Fruit fly (Drosophila melanogaster) whole organism, embryonic: ENCODE results near the gene Syx1A.

Experiments used
- Ada2b ChIP-seq: fragments of 200-800 bp; sonication (Bioruptor generic); IDR thresholded peaks from 2 replicates; pipeline ENCODE4 v1.3.6; 2022; ENCODE audit warnings: missing biosample characterization, missing genetic modification characterization
- Asciz ChIP-seq: fragments of 200-800 bp; sonication (Bioruptor generic); optimal IDR thresholded peaks from 2 replicates; lab custom pipeline; 2017; ENCODE audit warnings: missing biosample characterization, mild to moderate bottlenecking, missing genetic modification characterization, missing genetic modification reagents
- CG11456 ChIP-seq: fragments of 200-800 bp; sonication (Bioruptor generic); IDR thresholded peaks from 3 replicates; pipeline ENCODE4 v1.3.6; 2022; ENCODE audit warnings: missing biosample characterization, missing genetic modification characterization
- CG12155 ChIP-seq: fragments of 200-800 bp; sonication (Bioruptor generic); optimal IDR thresholded peaks from 3 replicates; lab custom pipeline; 2016; ENCODE audit warnings: missing biosample characterization, missing genetic modification characterization
- CG12299 ChIP-seq: fragments of 200-800 bp; sonication (Bioruptor generic); optimal IDR thresholded peaks from 2 replicates; lab custom pipeline; 2018; ENCODE audit warnings: missing biosample characterization, mild to moderate bottlenecking, missing genetic modification characterization
- CG13424 ChIP-seq: fragments of 200-800 bp; sonication (Bioruptor generic); optimal IDR thresholded peaks from 2 replicates; lab custom pipeline; 2019; ENCODE audit warnings: missing biosample characterization, mild to moderate bottlenecking, missing genetic modification characterization, moderate library complexity
- CG14860 ChIP-seq: fragments of 200-800 bp; sonication (Bioruptor generic); IDR thresholded peaks from 3 replicates; pipeline ENCODE4 v1.3.6; 2022; ENCODE audit warnings: missing biosample characterization, missing genetic modification characterization; ENCODE audit not compliant: partially characterized antibody
- CG15011 ChIP-seq: fragments of 200-800 bp; sonication (Bioruptor generic); optimal IDR thresholded peaks from 3 replicates; lab custom pipeline; 2018; ENCODE audit warnings: missing biosample characterization, mild to moderate bottlenecking, missing genetic modification characterization
- CG17328 ChIP-seq: fragments of 200-800 bp; sonication (Bioruptor generic); IDR thresholded peaks from 2 replicates; pipeline ENCODE4 v1.3.6; 2022; ENCODE audit warnings: missing biosample characterization, missing genetic modification characterization
- CG17829 ChIP-seq: fragments of 200-800 bp; optimal IDR thresholded peaks from 2 replicates; lab custom pipeline; 2019; ENCODE audit warnings: missing biosample characterization, mild to moderate bottlenecking, missing genetic modification characterization, moderate library complexity
- CG18011 ChIP-seq: fragments of 200-800 bp; sonication (Bioruptor generic); optimal IDR thresholded peaks from 2 replicates; lab custom pipeline; 2017; ENCODE audit warnings: missing biosample characterization, missing genetic modification characterization, mild to moderate bottlenecking, moderate library complexity, missing genotype
- CG18764 ChIP-seq: fragments of 200-800 bp; sonication (Bioruptor generic); optimal IDR thresholded peaks from 3 replicates; lab custom pipeline; 2016; ENCODE audit warnings: missing biosample characterization, missing genetic modification characterization
- CG2120 ChIP-seq: fragments of 200-800 bp; sonication (Bioruptor generic); optimal IDR thresholded peaks from 3 replicates; lab custom pipeline; 2016; ENCODE audit warnings: missing biosample characterization, missing genetic modification characterization
- CG2199 ChIP-seq: fragments of 200-800 bp; sonication (Bioruptor generic); IDR thresholded peaks from 3 replicates; pipeline ENCODE4 v1.3.6; 2022; ENCODE audit warnings: missing biosample characterization, missing genetic modification characterization
- CG31441 ChIP-seq: fragments of 200-800 bp; sonication (Bioruptor generic); IDR thresholded peaks from 2 replicates; pipeline ENCODE4 v1.3.6; 2022; ENCODE audit warnings: missing biosample characterization, missing genetic modification characterization
- CG3163 ChIP-seq: fragments of 200-800 bp; sonication (Bioruptor generic); optimal IDR thresholded peaks from 3 replicates; lab custom pipeline; 2016; ENCODE audit warnings: missing biosample characterization, missing genetic modification characterization
- CG34224 ChIP-seq: fragments of 200-800 bp; sonication (Bioruptor generic); IDR thresholded peaks from 3 replicates; pipeline ENCODE4 v1.3.6; 2022; ENCODE audit warnings: missing biosample characterization, missing genetic modification characterization; ENCODE audit not compliant: partially characterized antibody
- CG3847 ChIP-seq: fragments of 200-800 bp; sonication (Bioruptor generic); IDR thresholded peaks from 2 replicates; pipeline ENCODE4 v1.3.6; 2022; ENCODE audit warnings: missing biosample characterization, missing genetic modification characterization
- CG4404 ChIP-seq: fragments of 200-800 bp; sonication (Bioruptor generic); IDR thresholded peaks from 2 replicates; pipeline ENCODE4 v1.3.6; 2022; ENCODE audit warnings: missing biosample characterization, missing genetic modification characterization
- CG6254 ChIP-seq: fragments of 200-800 bp; sonication (Bioruptor generic); optimal IDR thresholded peaks from 3 replicates; lab custom pipeline; 2017; ENCODE audit warnings: mild to moderate bottlenecking, missing biosample characterization, missing genetic modification reagents, missing genetic modification characterization
- CG7556 ChIP-seq: fragments of 200-800 bp; sonication (Bioruptor generic); optimal IDR thresholded peaks from 2 replicates; lab custom pipeline; 2017; ENCODE audit warnings: missing biosample characterization, mild to moderate bottlenecking, missing genetic modification characterization
- CG7745 ChIP-seq: fragments of 200-800 bp; sonication (Bioruptor generic); optimal IDR thresholded peaks from 2 replicates; lab custom pipeline; 2018; ENCODE audit warnings: missing biosample characterization, mild to moderate bottlenecking, missing genetic modification characterization, moderate library complexity
- CG7987 ChIP-seq: fragments of 200-800 bp; sonication (Bioruptor generic); optimal IDR thresholded peaks from 2 replicates; lab custom pipeline; 2018; ENCODE audit warnings: missing biosample characterization, mild to moderate bottlenecking, missing genetic modification characterization, moderate library complexity
- Dip2 ChIP-seq: fragments of 200-800 bp; sonication (Bioruptor generic); IDR thresholded peaks from 2 replicates; pipeline ENCODE4 v1.3.6; 2022; ENCODE audit warnings: missing biosample characterization, missing genetic modification characterization
- Dip3 ChIP-seq: fragments of 200-800 bp; sonication (Bioruptor generic); optimal IDR thresholded peaks from 3 replicates; lab custom pipeline; 2016; ENCODE audit warnings: missing biosample characterization, missing genetic modification characterization
- E2f2 ChIP-seq: fragments of 200-800 bp; sonication (Bioruptor generic); IDR thresholded peaks from 2 replicates; pipeline ENCODE4 v1.3.6; 2022; ENCODE audit warnings: missing biosample characterization, missing genetic modification characterization
- Gug ChIP-seq: fragments of 200-800 bp; sonication (Bioruptor generic); IDR thresholded peaks from 4 replicates; pipeline ENCODE4 v1.3.6; 2022; ENCODE audit warnings: missing biosample characterization, missing genetic modification characterization
- HLH3B ChIP-seq: fragments of 200-800 bp; sonication (Bioruptor generic); IDR thresholded peaks from 2 replicates; pipeline ENCODE4 v1.3.6; 2022; ENCODE audit warnings: missing biosample characterization, missing genetic modification characterization
- HLH4C ChIP-seq: fragments of 200-800 bp; sonication (Bioruptor generic); IDR thresholded peaks from 3 replicates; pipeline ENCODE4 v1.3.6; 2022; ENCODE audit warnings: missing biosample characterization, missing genetic modification characterization; ENCODE audit not compliant: partially characterized antibody
- Hey ChIP-seq: fragments of 200-800 bp; sonication (Bioruptor generic); optimal IDR thresholded peaks from 3 replicates; lab custom pipeline; 2018; ENCODE audit warnings: missing biosample characterization, mild to moderate bottlenecking, missing genetic modification characterization
- Hsf ChIP-seq: fragments of 200-800 bp; sonication (Bioruptor generic); optimal IDR thresholded peaks from 3 replicates; lab custom pipeline; 2016; ENCODE audit warnings: missing biosample characterization, missing genetic modification characterization
- Mes4 ChIP-seq: fragments of 200-800 bp; sonication (Bioruptor generic); optimal IDR thresholded peaks from 2 replicates; lab custom pipeline; 2016; ENCODE audit warnings: missing biosample characterization, missing genetic modification characterization
- PHDP ChIP-seq: fragments of 200-800 bp; sonication (Bioruptor generic); optimal IDR thresholded peaks from 3 replicates; lab custom pipeline; 2018; ENCODE audit warnings: missing biosample characterization, mild to moderate bottlenecking, missing genetic modification characterization, moderate library complexity
- Ravus ChIP-seq: fragments of 200-800 bp; sonication (Bioruptor generic); IDR thresholded peaks from 2 replicates; pipeline ENCODE4 v1.3.6; 2022; ENCODE audit warnings: missing biosample characterization, missing genetic modification characterization
- Sry-β ChIP-seq: fragments of 200-800 bp; sonication (Bioruptor generic); optimal IDR thresholded peaks from 2 replicates; lab custom pipeline; 2018; ENCODE audit warnings: missing biosample characterization, mild to moderate bottlenecking, missing genetic modification characterization, moderate library complexity
- Usf ChIP-seq: fragments of 200-800 bp; sonication (Bioruptor generic); optimal IDR thresholded peaks from 2 replicates; lab custom pipeline; 2017; ENCODE audit warnings: missing genotype, missing biosample characterization, missing genetic modification characterization
- cad ChIP-seq: fragments of >200 bp; optimal IDR thresholded peaks from 2 replicates; lab custom pipeline; 2017; ENCODE audit warnings: missing biosample characterization, missing genetic modification characterization
- ci ChIP-seq: fragments of 200-800 bp; sonication (Bioruptor generic); IDR thresholded peaks from 3 replicates; pipeline ENCODE4 v1.3.6; 2022; ENCODE audit warnings: missing biosample characterization, missing genetic modification characterization
- crol ChIP-seq: fragments of 200-800 bp; sonication (Bioruptor generic); IDR thresholded peaks from 2 replicates; pipeline ENCODE4 v1.3.6; 2022; ENCODE audit warnings: missing biosample characterization, missing genetic modification characterization
- fu2 ChIP-seq: fragments of 200-800 bp; sonication (Bioruptor generic); optimal IDR thresholded peaks from 2 replicates; lab custom pipeline; 2016; ENCODE audit warnings: missing biosample characterization, missing genetic modification characterization
- her ChIP-seq: fragments of 200-800 bp; sonication (Bioruptor generic); optimal IDR thresholded peaks from 2 replicates; lab custom pipeline; 2016; ENCODE audit warnings: missing biosample characterization, missing genetic modification characterization
- kah ChIP-seq: fragments of 200-800 bp; sonication (Bioruptor generic); optimal IDR thresholded peaks from 2 replicates; lab custom pipeline; 2018; ENCODE audit warnings: missing biosample characterization, mild to moderate bottlenecking, missing genetic modification characterization
- lab ChIP-seq: fragments of 200-800 bp; sonication (Bioruptor generic); optimal IDR thresholded peaks from 3 replicates; lab custom pipeline; 2017; ENCODE audit warnings: missing biosample characterization, missing genetic modification characterization, mild to moderate bottlenecking, moderate library complexity, missing genetic modification reagents
- mirr ChIP-seq: fragments of 200-800 bp; sonication (Bioruptor generic); optimal IDR thresholded peaks from 3 replicates; lab custom pipeline; 2018; ENCODE audit warnings: missing biosample characterization, mild to moderate bottlenecking, missing genetic modification characterization
- onecut ChIP-seq: fragments of 200-800 bp; sonication (Bioruptor generic); IDR thresholded peaks from 2 replicates; pipeline ENCODE4 v1.3.6; 2022; ENCODE audit warnings: missing biosample characterization, missing genetic modification characterization
- pnt ChIP-seq: fragments of 200-800 bp; sonication (Bioruptor generic); optimal IDR thresholded peaks from 3 replicates; lab custom pipeline; 2016; ENCODE audit warnings: missing biosample characterization, missing genetic modification characterization
- ranshi ChIP-seq: fragments of 200-800 bp; sonication (Bioruptor generic); IDR thresholded peaks from 2 replicates; pipeline ENCODE4 v1.3.6; 2022; ENCODE audit warnings: missing biosample characterization, missing genetic modification characterization
- salm ChIP-seq: fragments of 200-800 bp; sonication (Bioruptor generic); optimal IDR thresholded peaks from 2 replicates; lab custom pipeline; 2018; ENCODE audit warnings: missing biosample characterization, mild to moderate bottlenecking, missing genetic modification characterization
- stwl ChIP-seq: fragments of 200-800 bp; sonication (Bioruptor generic); optimal IDR thresholded peaks from 3 replicates; lab custom pipeline; 2018; ENCODE audit warnings: missing biosample characterization, mild to moderate bottlenecking, missing genetic modification characterization, moderate library complexity
- tll ChIP-seq, 2 experiments: fragments of 200-800 bp in 1 of 2; fragments of >200 bp in 1 of 2; sonication (Bioruptor generic) in 1 of 2; optimal IDR thresholded peaks; 2 replicates each; lab custom pipeline; 2017 to 2019; ENCODE audit warnings: missing biosample characterization in 2 of 2, missing genetic modification characterization in 2 of 2, mild to moderate bottlenecking in 1 of 2, moderate library complexity in 1 of 2
- wor ChIP-seq: fragments of 200-800 bp; sonication (Bioruptor generic); IDR thresholded peaks from 2 replicates; pipeline ENCODE4 v1.3.6; 2022; ENCODE audit warnings: missing biosample characterization, missing genetic modification characterization
- yki ChIP-seq: fragments of >200 bp; optimal IDR thresholded peaks from 3 replicates; lab custom pipeline; 2018

Gene Syx1A

dm6 chr3R:24100717-24101116 lies 4.8 kb downstream of the Syx1A start (continued):
- TF ChIP-seq CG2199 (GFP tag; lab: Robert Waterston, UW), result no peak
- no peak for TF ChIP-seq Sry-β
- TF ChIP-seq CG18764 (GFP tag; lab: Kevin White, UChicago), result no peak
- TF ChIP-seq CG18011, result no peak
- peak; percentile 2 for TF ChIP-seq Hsf (GFP tag; lab: Kevin White, UChicago)
- no peak for TF ChIP-seq CG7556
- TF ChIP-seq CG11456 (GFP tag; lab: Robert Waterston, UW), result peak; percentile 65; the same call in 2 of the 3 replicates
- TF ChIP-seq lab, result peak; percentile 42
- TF ChIP-seq CG4404 (GFP tag; lab: Robert Waterston, UW), result no peak
- no peak for TF ChIP-seq Asciz (GFP tag; lab: Kevin White, UChicago)
- no peak for TF ChIP-seq CG34224 (GFP tag; lab: Robert Waterston, UW)
- no peak for TF ChIP-seq yki
- TF ChIP-seq wor (GFP tag; lab: Robert Waterston, UW), result no peak
- TF ChIP-seq tll (GFP tag; optimal IDR thresholded peaks at IDR 0.05; lab: Kevin White, UChicago), result no peak
- TF ChIP-seq CG3163 (GFP tag; lab: Kevin White, UChicago), result no peak
- TF ChIP-seq CG12299 (tag; lab: Kevin White, UChicago), result no peak
- no peak for TF ChIP-seq CG7987 (GFP tag; lab: Kevin White, UChicago)
- TF ChIP-seq CG6254 (GFP tag; lab: Kevin White, UChicago), result no peak
- TF ChIP-seq E2f2, result no peak
- TF ChIP-seq PHDP (tag; lab: Kevin White, UChicago), result peak; percentile 37
- peak; percentile 53 for TF ChIP-seq Ada2b (GFP tag; lab: Robert Waterston, UW)
- TF ChIP-seq CG14860, result no peak
- no peak for TF ChIP-seq Ravus
- no peak for TF ChIP-seq CG7745 (tag; lab: Kevin White, UChicago)
- peak; percentile 1 for TF ChIP-seq her (GFP tag; lab: Kevin White, UChicago)
- no peak for TF ChIP-seq onecut (GFP tag; lab: Robert Waterston, UW)
- no peak for TF ChIP-seq cad
- no peak for TF ChIP-seq Mes4 (GFP tag; lab: Kevin White, UChicago)
- no peak for TF ChIP-seq Usf (GFP tag; lab: Kevin White, UChicago)
- TF ChIP-seq kah (GFP tag; lab: Kevin White, UChicago), result no peak
- TF ChIP-seq Gug, result peak; percentile 28; the same call in 1 of the 4 replicates
- 0 out of 2 replicates have a peak, but pooled peaks have one; percentile 12 for TF ChIP-seq crol (GFP tag; lab: Robert Waterston, UW)
- TF ChIP-seq salm, result no peak
- peak; percentile 9 for TF ChIP-seq CG13424 (tag; lab: Kevin White, UChicago)
- peak; percentile 56 for TF ChIP-seq CG2120
- TF ChIP-seq stwl (tag; lab: Kevin White, UChicago), result no peak
- TF ChIP-seq Dip3 (GFP tag; lab: Kevin White, UChicago), result peak; percentile 47
- 0 out of 2 replicates have a peak, but pooled peaks have one; percentile 22 for TF ChIP-seq CG3847 (GFP tag; lab: Robert Waterston, UW)
- TF ChIP-seq fu2 (GFP tag; lab: Kevin White, UChicago), result no peak
- TF ChIP-seq CG12155, result no peak
- no peak for TF ChIP-seq HLH4C (GFP tag; lab: Robert Waterston, UW)
- TF ChIP-seq ci (GFP tag; lab: Robert Waterston, UW), result peak; percentile 35; the same call in 1 of the 3 replicates
- no peak for TF ChIP-seq CG17328 (GFP tag; lab: Robert Waterston, UW)
- no peak for TF ChIP-seq ranshi
- TF ChIP-seq mirr (GFP tag; lab: Kevin White, UChicago), result no peak
- no peak for TF ChIP-seq HLH3B (GFP tag; lab: Robert Waterston, UW)
- TF ChIP-seq Dip2 (GFP tag; lab: Robert Waterston, UW), result no peak
- peak; percentile 14; the same call in 1 of the 2 replicates for TF ChIP-seq CG31441 (GFP tag; lab: Robert Waterston, UW)
- TF ChIP-seq pnt, result no peak
- no peak for TF ChIP-seq CG17829 (tag; lab: Kevin White, UChicago)
- TF ChIP-seq Hey (tag; lab: Kevin White, UChicago), result no peak
- no peak for TF ChIP-seq CG15011 (GFP tag; lab: Kevin White, UChicago)
